Fruit fly (Drosophila melanogaster) whole organism, pupa: Measurements from ENCODE around the gene CG42809.
A peak's percentile ranks its signal among the peaks of the same experiment; 100 is the strongest.

ENCODE experiments used
- CG10348 ChIP-seq: fragments of 200-800 bp; sonication (Bioruptor generic); IDR thresholded peaks from 2 replicates; pipeline ENCODE4 v1.3.6; 2022; ENCODE audit warnings: missing biosample characterization, missing genetic modification characterization
- CG12605 ChIP-seq: fragments of 200-800 bp; sonication (Bioruptor generic); IDR thresholded peaks from 2 replicates; pipeline ENCODE4 v1.3.6; 2022; ENCODE audit warnings: missing biosample characterization, missing genetic modification characterization
- CG13204 ChIP-seq: fragments of 200-800 bp; sonication (Bioruptor generic); optimal IDR thresholded peaks from 2 replicates; lab custom pipeline; 2018; ENCODE audit warnings: missing biosample characterization, mild to moderate bottlenecking, missing genetic modification characterization, moderate library complexity
- CG14655 ChIP-seq: fragments of 200-800 bp; sonication (Bioruptor generic); optimal IDR thresholded peaks from 3 replicates; lab custom pipeline; 2017; ENCODE audit warnings: mild to moderate bottlenecking, missing biosample characterization, missing genetic modification reagents, missing genetic modification characterization
- CG15710 ChIP-seq: fragments of 200-800 bp; sonication (Bioruptor generic); optimal IDR thresholded peaks from 2 replicates; lab custom pipeline; 2018; ENCODE audit warnings: missing biosample characterization, mild to moderate bottlenecking, missing genetic modification characterization, moderate library complexity
- CG17806 ChIP-seq: fragments of 200-800 bp; sonication (Bioruptor generic); optimal IDR thresholded peaks from 2 replicates; lab custom pipeline; 2018; ENCODE audit warnings: missing biosample characterization, mild to moderate bottlenecking, missing genetic modification characterization, moderate library complexity
- CG32121 ChIP-seq: fragments of 200-800 bp; sonication (Bioruptor generic); IDR thresholded peaks from 2 replicates; pipeline ENCODE4 v1.3.6; 2022; ENCODE audit warnings: missing biosample characterization, missing genetic modification characterization
- CG34367 ChIP-seq: fragments of 200-800 bp; sonication (Bioruptor generic); optimal IDR thresholded peaks from 2 replicates; lab custom pipeline; 2018; ENCODE audit warnings: missing biosample characterization, mild to moderate bottlenecking, missing genetic modification characterization
- CG4496 ChIP-seq: fragments of 200-800 bp; sonication (Bioruptor generic); IDR thresholded peaks from 3 replicates; pipeline ENCODE4 v1.3.6; 2022; ENCODE audit warnings: missing biosample characterization, missing genetic modification characterization
- CG8159 ChIP-seq: fragments of 200-800 bp; sonication (Bioruptor generic); optimal IDR thresholded peaks from 3 replicates; lab custom pipeline; 2018; ENCODE audit warnings: missing biosample characterization, mild to moderate bottlenecking, missing genetic modification characterization, moderate library complexity
- CG8301 ChIP-seq: fragments of 200-800 bp; sonication (Bioruptor generic); optimal IDR thresholded peaks from 2 replicates; lab custom pipeline; 2018; ENCODE audit warnings: missing biosample characterization, mild to moderate bottlenecking, missing genetic modification characterization
- CG9948 ChIP-seq: fragments of 200-800 bp; sonication (Bioruptor generic); optimal IDR thresholded peaks from 2 replicates; lab custom pipeline; 2018; ENCODE audit warnings: missing biosample characterization, mild to moderate bottlenecking, missing genetic modification characterization, moderate library complexity
- D1 ChIP-seq: fragments of 200-800 bp; sonication (Bioruptor generic); optimal IDR thresholded peaks from 2 replicates; lab custom pipeline; 2018; ENCODE audit warnings: missing biosample characterization, mild to moderate bottlenecking, missing genetic modification characterization, moderate library complexity
- EcR ChIP-seq: fragments of 200-800 bp; sonication (Bioruptor generic); optimal IDR thresholded peaks from 3 replicates; lab custom pipeline; 2019; ENCODE audit warnings: missing biosample characterization, missing genetic modification characterization, mild to moderate bottlenecking, moderate library complexity, missing genetic modification reagents
- Ets98B ChIP-seq: fragments of 200-800 bp; sonication (Bioruptor generic); IDR thresholded peaks from 2 replicates; pipeline ENCODE4 v1.3.6; 2022; ENCODE audit warnings: missing biosample characterization, missing genetic modification characterization
- Pif1A ChIP-seq: fragments of 200-800 bp; sonication (Bioruptor generic); optimal IDR thresholded peaks from 3 replicates; lab custom pipeline; 2016; ENCODE audit warnings: missing biosample characterization, missing genetic modification characterization
- Pif1B ChIP-seq: fragments of 200-800 bp; sonication (Bioruptor generic); optimal IDR thresholded peaks from 3 replicates; lab custom pipeline; 2016; ENCODE audit warnings: missing biosample characterization, missing genetic modification characterization
- Snoo ChIP-seq: fragments of 200-800 bp; sonication (Bioruptor generic); optimal IDR thresholded peaks from 3 replicates; lab custom pipeline; 2017; ENCODE audit warnings: missing biosample characterization, mild to moderate bottlenecking, missing genetic modification characterization, inconsistent platforms
- fd96Ca ChIP-seq: fragments of 200-800 bp; sonication (Bioruptor generic); IDR thresholded peaks from 3 replicates; pipeline ENCODE4 v1.3.6; 2022; ENCODE audit warnings: missing biosample characterization, missing genetic modification characterization
- gl ChIP-seq: fragments of 200-800 bp; sonication (Bioruptor generic); optimal IDR thresholded peaks from 2 replicates; lab custom pipeline; 2018; ENCODE audit warnings: missing biosample characterization, mild to moderate bottlenecking, missing genetic modification characterization
- rn ChIP-seq: fragments of 200-800 bp; sonication (Bioruptor generic); IDR thresholded peaks from 2 replicates; pipeline ENCODE4 v1.3.6; 2022; ENCODE audit warnings: missing biosample characterization, missing genetic modification characterization

CG42809 gene

dm6 chr2L:13482258-13482657, 25.0 kb downstream of the CG42809 start:
- TF ChIP-seq CG32121 (GFP tag; lab: Robert Waterston, UW) (no peak), Pif1A (GFP tag; lab: Kevin White, UChicago) (peak; percentile 62), Snoo (tag; lab: Kevin White, UChicago) (no peak), CG17806 (tag; lab: Kevin White, UChicago) (no peak), CG15710 (tag; lab: Kevin White, UChicago) (peak; percentile 73), CG8301 (tag; lab: Kevin White, UChicago) (no peak), Ets98B (GFP tag; lab: Robert Waterston, UW) (no peak), rn (no peak), EcR (GFP tag; lab: Kevin White, UChicago) (no peak), CG4496 (GFP tag; lab: Robert Waterston, UW) (no peak), CG34367 (peak; percentile 30), CG14655 (peak; percentile 21), CG12605 (no peak), CG9948 (tag; lab: Kevin White, UChicago) (no peak), fd96Ca (GFP tag; lab: Robert Waterston, UW) (no peak), CG13204 (GFP tag; lab: Kevin White, UChicago) (peak; percentile 5), gl (tag; lab: Kevin White, UChicago) (no peak), CG10348 (no peak), Pif1B (GFP tag; lab: Kevin White, UChicago) (no peak), D1 (no peak), CG8159 (tag; lab: Kevin White, UChicago) (peak; percentile 40)

dm6 chr2L:13497915-13498314, 40.6 kb downstream of the CG42809 start:
- TF ChIP-seq CG17806 (tag; lab: Kevin White, UChicago) (no peak), CG9948 (tag; lab: Kevin White, UChicago) (no peak), CG13204 (GFP tag; lab: Kevin White, UChicago) (no peak), CG8301 (tag; lab: Kevin White, UChicago) (no peak), Ets98B (GFP tag; lab: Robert Waterston, UW) (no peak), D1 (no peak), CG4496 (GFP tag; lab: Robert Waterston, UW) (no peak), rn (no peak), Pif1B (GFP tag; lab: Kevin White, UChicago) (no peak), gl (tag; lab: Kevin White, UChicago) (no peak), CG8159 (tag; lab: Kevin White, UChicago) (no peak), CG34367 (no peak), CG15710 (tag; lab: Kevin White, UChicago) (no peak), CG32121 (GFP tag; lab: Robert Waterston, UW) (no peak), CG12605 (no peak)

- TF ChIP-seq CG12605, result no peak
- peak; percentile 69 for TF ChIP-seq D1
Measured at dm6 chr2L:13500416-13500815, 43.1 kb downstream of the CG42809 start.
